Worm (Caenorhabditis elegans): ENCODE results near the gene K09C8.8.

The K09C8.8 gene

DNA sequence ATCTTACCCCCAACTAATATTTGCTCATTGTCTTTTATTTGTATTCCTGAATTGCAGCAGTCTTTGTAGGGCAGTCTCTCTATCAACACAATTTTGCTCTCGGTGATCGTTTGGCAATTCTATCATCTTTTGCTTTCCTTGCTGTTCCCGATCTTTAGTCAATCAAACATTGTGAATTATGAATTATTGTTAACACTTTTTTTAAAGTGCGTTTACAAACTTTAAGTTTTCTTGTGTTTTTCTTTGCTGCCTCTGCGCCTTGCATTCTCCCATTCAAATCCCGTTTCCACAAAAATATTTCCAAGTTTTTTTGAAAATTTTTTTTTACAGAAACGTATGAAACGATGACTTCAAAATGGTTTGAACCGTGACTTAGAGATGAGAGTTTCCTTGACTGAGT lies 11.3 kb downstream of the K09C8.8 start, which contains the start of gene ver-4:
ver-4 (plus strand) TSS at position 301 of the 400 bp plus-strand sequence.
- TF ChIP-seq saeg-2 (GFP tag; IDR thresholded peaks at IDR 0.05) (no peak), mdl-1 (tag; optimal IDR thresholded peaks at IDR 0.05) (no peak), php-3 (GFP tag; IDR thresholded peaks at IDR 0.05) (no peak), tra-1 (GFP tag; IDR thresholded peaks at IDR 0.05) (no peak), tag-97 (GFP tag; IDR thresholded peaks at IDR 0.05) (no peak), ztf-7 (tag; optimal IDR thresholded peaks at IDR 0.05) (no peak), aha-1 (tag) (peak; percentile 34)

ce11 chrX:10989286-10989685 lies 18.6 kb downstream of the K09C8.8 start:
- no peak for TF ChIP-seq jun-1 (tag; optimal IDR thresholded peaks at IDR 0.05)
- TF ChIP-seq lsy-2 (tag; optimal IDR thresholded peaks at IDR 0.05): no peak
- no peak for TF ChIP-seq set-16 (GFP tag; IDR thresholded peaks at IDR 0.05)
- no peak for TF ChIP-seq ceh-82 (tag; optimal IDR thresholded peaks at IDR 0.05)
- TF ChIP-seq nhr-77 (tag; optimal IDR thresholded peaks at IDR 0.05): no peak
- TF ChIP-seq unc-39 (tag; optimal IDR thresholded peaks at IDR 0.05): no peak
- no peak for TF ChIP-seq nhr-42 (GFP tag; IDR thresholded peaks at IDR 0.05)
- TF ChIP-seq tag-97 (GFP tag; IDR thresholded peaks at IDR 0.05): no peak
- TF ChIP-seq ctbp-1 (GFP tag; IDR thresholded peaks at IDR 0.05): no peak
- TF ChIP-seq pqm-1 (tag; optimal IDR thresholded peaks at IDR 0.05): no peak
- no peak for TF ChIP-seq dpl-1 (GFP tag; optimal IDR thresholded peaks at IDR 0.05)

- TF ChIP-seq daf-8 (GFP tag; IDR thresholded peaks at IDR 0.05) (no peak), lin-38 (GFP tag; IDR thresholded peaks at IDR 0.05) (no peak), ceh-82 (tag; optimal IDR thresholded peaks at IDR 0.05) (no peak), attf-4 (tag; optimal IDR thresholded peaks at IDR 0.05) (no peak), daf-19 (GFP tag; conservative IDR thresholded peaks at IDR 0.05) (no peak), dmd-8 (GFP tag; IDR thresholded peaks at IDR 0.05) (no peak), hlh-11 (tag; optimal IDR thresholded peaks at IDR 0.05) (peak; percentile 48), ZK546.5 (tag; optimal IDR thresholded peaks at IDR 0.05) (no peak), unc-62 (GFP tag; optimal IDR thresholded peaks at IDR 0.05 in 1 of 2) (no peak), unc-62 (tag; optimal IDR thresholded peaks at IDR 0.05) (no peak), R02D3.7 (tag; optimal IDR thresholded peaks at IDR 0.05) (no peak), D1046.2 (GFP tag; IDR thresholded peaks at IDR 0.05) (no peak), daf-16 (GFP tag; optimal IDR thresholded peaks at IDR 0.05) (no peak), daf-16 (tag; optimal IDR thresholded peaks at IDR 0.05) (peak; percentile 88), dve-1 (tag; optimal IDR thresholded peaks at IDR 0.05; ENCODE audit: insufficient read depth) (peak; percentile 29), jun-1 (tag; optimal IDR thresholded peaks at IDR 0.05) (no peak), madf-5 (GFP tag; IDR thresholded peaks at IDR 0.05) (no peak), nhr-28 (tag; optimal IDR thresholded peaks at IDR 0.05) (peak; percentile 7), snpc-4 (tag; optimal IDR thresholded peaks at IDR 0.05) (no peak), hlh-30 (tag; optimal IDR thresholded peaks at IDR 0.05; ENCODE audit: insufficient read depth) (no peak), dpl-1 (GFP tag; optimal IDR thresholded peaks at IDR 0.05) (no peak), hmg-1.1 (GFP tag; IDR thresholded peaks at IDR 0.05) (peak; percentile 42; the same call in 1 of the 2 replicates), lir-3 (tag; optimal IDR thresholded peaks at IDR 0.05) (no peak), aly-2 (tag; optimal IDR thresholded peaks at IDR 0.05) (no peak), daf-12 (tag; optimal IDR thresholded peaks at IDR 0.05) (no peak), lsy-2 (tag; optimal IDR thresholded peaks at IDR 0.05) (no peak), ztf-7 (tag; optimal IDR thresholded peaks at IDR 0.05) (no peak), nhr-102 (tag; optimal IDR thresholded peaks at IDR 0.05) (no peak), mxl-2 (GFP tag; conservative IDR thresholded peaks at IDR 0.05) (no peak), ZK337.2 (GFP tag; IDR thresholded peaks at IDR 0.05) (no peak), fos-1 (tag; optimal IDR thresholded peaks at IDR 0.05) (no peak), zfp-3 (GFP tag; conservative IDR thresholded peaks at IDR 0.05) (no peak), mxl-3 (GFP tag; optimal IDR thresholded peaks at IDR 0.05) (no peak), ces-1 (GFP tag; optimal IDR thresholded peaks at IDR 0.05) (no peak), spr-3 (GFP tag; optimal IDR thresholded peaks at IDR 0.05) (no peak), php-3 (GFP tag; IDR thresholded peaks at IDR 0.05) (peak; percentile 68), nhr-25 (tag; optimal IDR thresholded peaks at IDR 0.05; ENCODE audit: borderline replicate concordance, insufficient read depth) (no peak)
Measured at ce11 chrX:10990159-10990854, 19.6 kb downstream of the K09C8.8 start.
